Worm (Caenorhabditis elegans) whole organism, midembryonic: ENCODE results near the gene col-92.

ENCODE experiments used
- T22C8.4 ChIP-seq: fragments of 200-800 bp; sonication (Bioruptor generic); IDR thresholded peaks from 2 replicates; pipeline ENCODE4 v1.3.6; 2022; ENCODE audit warnings: missing genetic modification characterization, missing compliant biosample characterization
- cog-1 ChIP-seq: sonication (generic microtip); optimal IDR thresholded peaks from 2 replicates; lab custom pipeline; 2016; ENCODE audit warnings: missing genetic modification characterization, missing compliant biosample characterization
- flt-1 ChIP-seq: fragments of 200-800 bp; sonication (Bioruptor generic); IDR thresholded peaks from 2 replicates; pipeline ENCODE4 v1.3.6; 2022; ENCODE audit warnings: missing genetic modification characterization, missing compliant biosample characterization
- klf-2 ChIP-seq: fragments of 200-800 bp; sonication (Bioruptor generic); conservative IDR thresholded peaks from 2 replicates; pipeline ENCODE4 v1.3.6; 2022; ENCODE audit warnings: missing genetic modification reagents, missing genetic modification characterization, missing compliant biosample characterization
- med-1 ChIP-seq: sonication (generic microtip); optimal IDR thresholded peaks from 2 replicates; lab custom pipeline; 2017; ENCODE audit warnings: missing genetic modification characterization, mild to moderate bottlenecking, missing compliant biosample characterization, antibody characterized with exemption, missing genetic modification reagents; ENCODE audit not compliant: insufficient read depth
- ref-1 ChIP-seq: fragments of 200-800 bp; sonication (Bioruptor generic); conservative IDR thresholded peaks from 2 replicates; pipeline ENCODE4 v1.3.6; 2022; ENCODE audit warnings: missing genetic modification reagents, missing genetic modification characterization, missing compliant biosample characterization
- tab-1 ChIP-seq: fragments of 200-800 bp; sonication (Bioruptor generic); IDR thresholded peaks from 2 replicates; pipeline ENCODE4 v1.3.6; 2022; ENCODE audit warnings: missing genetic modification characterization, missing compliant biosample characterization
- ztf-23 ChIP-seq: fragments of 200-800 bp; sonication (Bioruptor generic); IDR thresholded peaks from 2 replicates; pipeline ENCODE4 v1.3.6; 2022; ENCODE audit warnings: missing genetic modification reagents, missing genetic modification characterization, missing compliant biosample characterization
- ztf-29 ChIP-seq: fragments of 200-800 bp; sonication (Bioruptor generic); IDR thresholded peaks from 2 replicates; pipeline ENCODE4 v1.3.6; 2022; ENCODE audit warnings: missing genetic modification reagents, missing genetic modification characterization, missing compliant biosample characterization

DNA sequence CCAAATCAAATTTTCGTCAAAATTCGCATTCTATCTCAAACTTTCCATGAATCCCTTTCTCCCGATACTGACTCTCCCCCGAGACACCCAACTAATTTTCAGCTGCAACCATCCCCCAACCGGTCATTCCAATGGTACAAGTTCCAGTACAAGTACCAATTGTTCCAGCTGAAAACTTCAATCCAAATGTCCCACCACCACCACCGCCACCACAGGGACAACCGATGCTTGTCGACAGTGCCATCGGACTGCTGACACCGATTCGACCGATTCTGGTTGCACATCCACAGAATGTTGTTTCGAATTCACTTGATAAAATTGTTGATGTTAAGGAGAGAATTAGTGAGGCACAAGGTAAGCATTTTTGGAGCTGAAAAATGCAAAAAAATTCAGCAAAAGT lies 37.5 kb downstream of the col-92 start:
- no peak for TF ChIP-seq flt-1 (GFP tag; lab: Robert Waterston, UW)
- no peak for TF ChIP-seq tab-1 (GFP tag; lab: Robert Waterston, UW)
- no peak for TF ChIP-seq med-1 (GFP tag; lab: Kevin White, UChicago)
- no peak for TF ChIP-seq ref-1 (GFP tag; lab: Robert Waterston, UW)
- no peak for TF ChIP-seq ztf-23 (GFP tag; lab: Robert Waterston, UW)
- no peak for TF ChIP-seq klf-2 (GFP tag; lab: Robert Waterston, UW)
- no peak for TF ChIP-seq T22C8.4 (GFP tag; lab: Robert Waterston, UW)
- TF ChIP-seq ztf-29 (GFP tag; lab: Robert Waterston, UW): no peak
- TF ChIP-seq cog-1 (tag; lab: Kevin White, UChicago): no peak
